Worm (Caenorhabditis elegans) whole organism, early embryonic: ENCODE measurements around the gene mrpl-42.

Experiments
- B0310.2 ChIP-seq: sonication (generic microtip); optimal IDR thresholded peaks from 2 replicates; lab custom pipeline; 2016; ENCODE audit warnings: mild to moderate bottlenecking, missing genetic modification characterization, missing compliant biosample characterization
- F13C5.2 ChIP-seq: sonication (generic microtip); optimal IDR thresholded peaks from 2 replicates; lab custom pipeline; 2017; ENCODE audit warnings: mild to moderate bottlenecking, missing genetic modification characterization, inconsistent platforms, missing compliant biosample characterization
- aly-1 ChIP-seq: sonication (generic microtip); optimal IDR thresholded peaks from 2 replicates; lab custom pipeline; 2016; ENCODE audit warnings: missing genetic modification characterization, missing compliant biosample characterization
- ama-1 ChIP-seq: fragments of 150-350 bp; optimal IDR thresholded peaks from 2 replicates; lab custom pipeline; 2014
- ceh-13 ChIP-seq: fragments of 200-800 bp; sonication (Bioruptor generic); optimal IDR thresholded peaks from 2 replicates; lab custom pipeline; 2018; ENCODE audit warnings: mild to moderate bottlenecking, missing genetic modification characterization, missing compliant biosample characterization
- ceh-36 ChIP-seq: sonication (generic microtip); optimal IDR thresholded peaks from 2 replicates; lab custom pipeline; 2016; ENCODE audit warnings: missing genetic modification characterization, inconsistent platforms, missing compliant biosample characterization
- ets-7 ChIP-seq: sonication (generic microtip); optimal IDR thresholded peaks from 2 replicates; lab custom pipeline; 2016; ENCODE audit warnings: missing genotype, missing genetic modification characterization, missing compliant biosample characterization
- flt-1 ChIP-seq: fragments of 200-800 bp; sonication (Bioruptor generic); IDR thresholded peaks from 2 replicates; pipeline ENCODE4 v1.3.6; 2022; ENCODE audit warnings: missing genetic modification characterization, missing compliant biosample characterization
- hmg-4 ChIP-seq: fragments of 200-800 bp; sonication (Bioruptor generic); optimal IDR thresholded peaks from 2 replicates; lab custom pipeline; 2018; ENCODE audit warnings: mild to moderate bottlenecking, missing genetic modification characterization, missing compliant biosample characterization
- hnd-1 ChIP-seq: sonication (generic microtip); optimal IDR thresholded peaks from 2 replicates; lab custom pipeline; 2016; ENCODE audit warnings: missing genetic modification characterization, missing compliant biosample characterization
- pes-1 ChIP-seq: fragments of 200-800 bp; sonication (Bioruptor generic); IDR thresholded peaks from 2 replicates; pipeline ENCODE4 v1.3.6; 2022; ENCODE audit warnings: missing genetic modification reagents, missing genetic modification characterization, missing compliant biosample characterization
- scrt-1 ChIP-seq: fragments of 200-800 bp; sonication (Bioruptor generic); IDR thresholded peaks from 2 replicates; pipeline ENCODE4 v1.3.6; 2022; ENCODE audit warnings: missing genetic modification characterization, missing compliant biosample characterization
- sea-1 ChIP-seq: fragments of 200-800 bp; sonication (Bioruptor generic); conservative IDR thresholded peaks from 2 replicates; pipeline ENCODE4 v1.3.6; 2022; ENCODE audit warnings: missing genetic modification characterization, missing compliant biosample characterization
- tbx-11 ChIP-seq: fragments of 200-800 bp; sonication (Bioruptor generic); IDR thresholded peaks from 2 replicates; pipeline ENCODE4 v1.3.6; 2022; ENCODE audit warnings: missing genetic modification characterization, missing compliant biosample characterization
- tbx-37 ChIP-seq: fragments of 200-800 bp; sonication (Bioruptor generic); conservative IDR thresholded peaks from 2 replicates; pipeline ENCODE4 v1.3.6; 2022; ENCODE audit warnings: missing genetic modification reagents, missing genetic modification characterization, missing compliant biosample characterization
- tra-4 ChIP-seq: sonication (generic microtip); optimal IDR thresholded peaks from 2 replicates; lab custom pipeline; 2017; ENCODE audit warnings: missing genetic modification characterization, missing compliant biosample characterization

Gene mrpl-42

ce11 chrIV:9100835-9101234 is 6.6 kb upstream of the mrpl-42 start:
- no peak for TF ChIP-seq F13C5.2 (tag; lab: Kevin White, UChicago)
- TF ChIP-seq scrt-1 (GFP tag; lab: Robert Waterston, UW), result no peak
- TF ChIP-seq ama-1, result no peak
- no peak for TF ChIP-seq tbx-11 (GFP tag; lab: Robert Waterston, UW)
- TF ChIP-seq aly-1 (tag; lab: Kevin White, UChicago), result no peak
- TF ChIP-seq flt-1 (GFP tag; lab: Robert Waterston, UW), result no peak
- no peak for TF ChIP-seq tbx-37
- TF ChIP-seq B0310.2 (tag; lab: Kevin White, UChicago), result no peak
- no peak for TF ChIP-seq ceh-36 (tag; lab: Kevin White, UChicago)

DNA sequence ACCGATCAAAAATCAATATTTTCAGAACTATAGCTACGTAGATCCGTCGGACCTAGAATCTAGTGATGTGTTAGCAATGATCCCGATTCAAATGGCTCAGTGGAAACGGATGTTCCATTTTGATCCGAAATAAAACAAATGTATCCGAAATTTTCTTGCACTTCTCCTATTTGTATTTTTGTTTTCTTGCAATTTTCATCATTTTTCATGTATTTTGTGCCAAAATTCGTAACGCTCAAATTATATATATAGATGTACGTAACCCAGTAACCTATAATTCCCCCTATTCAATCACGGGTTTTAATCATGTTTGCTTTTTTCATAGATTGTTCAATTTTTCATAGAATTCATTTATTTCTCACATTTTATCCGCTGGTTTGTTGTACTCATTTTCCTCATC is 4.7 kb upstream of the mrpl-42 start, which contains the start of gene gldi-10:
gldi-10 (plus strand) TSS at position 301 of the 400 bp plus-strand sequence.
- TF ChIP-seq B0310.2 (tag; lab: Kevin White, UChicago) (no peak), ceh-13 (GFP tag; lab: Kevin White, UChicago) (no peak), pes-1 (GFP tag; lab: Robert Waterston, UW) (no peak)

ce11 chrIV:9096160-9096879 is 2.1 kb upstream of the mrpl-42 start, which contains the start of the genes znf-706 and cpna-3:
Gene znf-706 (minus strand): TSS chrIV:9096231.
Gene cpna-3 (plus strand): TSS chrIV:9096842.
- TF ChIP-seq F13C5.2 (tag; lab: Kevin White, UChicago) (peak; percentile 28), B0310.2 (tag; lab: Kevin White, UChicago) (no peak)

- TF ChIP-seq aly-1 (tag; lab: Kevin White, UChicago) (no peak), tbx-11 (GFP tag; lab: Robert Waterston, UW) (no peak), tbx-37 (no peak), tra-4 (tag; lab: Kevin White, UChicago) (no peak), F13C5.2 (tag; lab: Kevin White, UChicago) (no peak)
These were observed 1.3 kb upstream of the mrpl-42 start, which contains the start of gene icln-1 for ce11 chrIV:9095553-9095952. Gene icln-1 (minus strand): TSS chrIV:9095653.

ce11 chrIV:9093932-9094331 is 324 bp downstream of the mrpl-42 start, which contains the start of gene lpl-1:
Gene lpl-1 (minus strand): TSS chrIV:9094032.
- no peak for TF ChIP-seq aly-1 (tag; lab: Kevin White, UChicago)
- no peak for TF ChIP-seq B0310.2 (tag; lab: Kevin White, UChicago)
- no peak for TF ChIP-seq ceh-36 (tag; lab: Kevin White, UChicago)
- TF ChIP-seq F13C5.2 (tag; lab: Kevin White, UChicago), result no peak
- TF ChIP-seq ets-7, result no peak
- no peak for TF ChIP-seq sea-1
- TF ChIP-seq hmg-4 (GFP tag; lab: Kevin White, UChicago), result no peak
- no peak for TF ChIP-seq ceh-13 (GFP tag; lab: Kevin White, UChicago)
- no peak for TF ChIP-seq tbx-37
- no peak for TF ChIP-seq hnd-1
- no peak for TF ChIP-seq flt-1 (GFP tag; lab: Robert Waterston, UW)
- no peak for TF ChIP-seq ama-1
- TF ChIP-seq pes-1 (GFP tag; lab: Robert Waterston, UW), result no peak

DNA sequence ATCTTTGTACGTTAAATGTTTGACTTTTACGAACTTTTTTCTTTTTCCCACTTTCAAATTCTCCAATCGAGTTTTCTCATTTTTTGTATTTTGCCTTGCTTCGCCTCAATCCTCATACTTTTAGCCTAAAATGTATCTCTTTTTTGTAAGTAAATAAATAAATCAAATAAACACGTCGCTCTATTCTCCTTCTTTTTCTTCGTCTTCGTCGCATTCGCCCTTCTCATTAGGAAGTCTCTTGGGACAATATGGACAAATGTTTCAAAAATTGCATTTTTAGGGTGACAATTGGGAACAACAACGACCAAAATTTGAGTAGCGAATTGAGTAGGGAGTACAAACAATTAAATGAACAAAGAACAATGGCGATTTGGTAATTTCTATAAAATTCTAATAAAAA is 2.2 kb downstream of the mrpl-42 start:
- TF ChIP-seq hnd-1 (no peak), B0310.2 (tag; lab: Kevin White, UChicago) (no peak), ama-1 (no peak), tra-4 (tag; lab: Kevin White, UChicago) (no peak), ceh-13 (GFP tag; lab: Kevin White, UChicago) (no peak), aly-1 (tag; lab: Kevin White, UChicago) (no peak), tbx-11 (GFP tag; lab: Robert Waterston, UW) (no peak), flt-1 (GFP tag; lab: Robert Waterston, UW) (no peak)

- TF ChIP-seq hmg-4 (GFP tag; lab: Kevin White, UChicago), result no peak
These were observed 3.6 kb downstream of the mrpl-42 start for ce11 chrIV:9090538-9091195.

- TF ChIP-seq aly-1 (tag; lab: Kevin White, UChicago) (no peak), sea-1 (no peak), pes-1 (GFP tag; lab: Robert Waterston, UW) (no peak)
These were observed 6.0 kb downstream of the mrpl-42 start, which contains the start of gene msa-1 for ce11 chrIV:9088294-9088693. Gene msa-1 (plus strand): TSS chrIV:9088594.

DNA sequence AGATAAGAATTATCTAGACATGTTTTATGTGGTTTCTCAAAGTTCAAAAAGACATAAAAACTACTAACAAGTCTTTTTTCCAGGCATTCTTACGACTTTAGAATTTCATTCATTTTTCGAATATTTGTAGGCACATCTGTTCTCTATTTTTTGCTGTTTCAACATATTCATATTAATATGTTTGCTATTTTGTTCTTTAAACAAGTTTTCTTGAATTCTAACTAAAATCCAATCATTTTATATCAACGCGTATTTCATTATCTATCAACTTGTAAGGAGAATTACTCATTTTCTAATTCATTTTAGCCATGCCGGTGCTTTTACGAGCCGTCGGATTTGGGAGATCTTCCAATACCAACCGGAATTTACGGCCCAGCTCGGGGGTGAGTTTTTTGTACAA is 12.2 kb downstream of the mrpl-42 start, which contains the start of gene twk-8:
twk-8 (plus strand) TSS at position 301 of the 400 bp plus-strand sequence.
- TF ChIP-seq pes-1 (GFP tag; lab: Robert Waterston, UW) (no peak), ceh-13 (GFP tag; lab: Kevin White, UChicago) (no peak), F13C5.2 (tag; lab: Kevin White, UChicago) (no peak), tra-4 (tag; lab: Kevin White, UChicago) (no peak), tbx-37 (no peak), tbx-11 (GFP tag; lab: Robert Waterston, UW) (no peak), flt-1 (GFP tag; lab: Robert Waterston, UW) (no peak), hmg-4 (GFP tag; lab: Kevin White, UChicago) (no peak), aly-1 (tag; lab: Kevin White, UChicago) (no peak)
